Fruit fly (Drosophila melanogaster) whole organism, wandering third instar larva: ENCODE data around the gene CG16815.

Source experiments
- Abd-B ChIP-seq: fragments of >200 bp; optimal IDR thresholded peaks from 2 replicates; lab custom pipeline; 2017; ENCODE audit warnings: missing biosample characterization, missing genetic modification characterization
- CG9705 ChIP-seq: fragments of 200-800 bp; sonication (Bioruptor generic); optimal IDR thresholded peaks from 2 replicates; lab custom pipeline; 2018; ENCODE audit warnings: missing biosample characterization, mild to moderate bottlenecking, missing genetic modification characterization
- Dfd ChIP-seq: fragments of >200 bp; optimal IDR thresholded peaks from 2 replicates; lab custom pipeline; 2017; ENCODE audit warnings: missing biosample characterization, missing genetic modification characterization
- GATAd ChIP-seq: sonication (Bioruptor generic); optimal IDR thresholded peaks from 2 replicates; lab custom pipeline; 2016; ENCODE audit warnings: missing biosample characterization, missing genetic modification characterization
- HLH106 ChIP-seq: fragments of 200-800 bp; optimal IDR thresholded peaks from 3 replicates; lab custom pipeline; 2019; ENCODE audit warnings: missing biosample characterization, mild to moderate bottlenecking, missing genetic modification characterization, moderate library complexity
- Hnf4 ChIP-seq: fragments of 200-800 bp; sonication (Bioruptor generic); optimal IDR thresholded peaks from 2 replicates; lab custom pipeline; 2016; ENCODE audit warnings: missing biosample characterization, mild to moderate bottlenecking, missing genetic modification characterization
- Hr78 ChIP-seq: fragments of >200 bp; optimal IDR thresholded peaks from 2 replicates; lab custom pipeline; 2017; ENCODE audit warnings: missing biosample characterization, missing genetic modification characterization
- Hr83 ChIP-seq: fragments of 200-300 bp; sonication (Bioruptor generic); optimal IDR thresholded peaks from 2 replicates; lab custom pipeline; 2016; ENCODE audit warnings: missing biosample characterization, mild to moderate bottlenecking, missing genetic modification characterization, moderate library complexity; ENCODE audit not compliant: poor library complexity, severe bottlenecking
- Jra ChIP-seq: sonication (Bioruptor generic); optimal IDR thresholded peaks from 2 replicates; lab custom pipeline; 2016; ENCODE audit warnings: missing biosample characterization, missing genetic modification characterization
- Myc ChIP-seq: fragments of >200 bp; optimal IDR thresholded peaks from 2 replicates; lab custom pipeline; 2017
- OdsH ChIP-seq: fragments of 200-800 bp; sonication (Bioruptor generic); optimal IDR thresholded peaks from 2 replicates; lab custom pipeline; 2016; ENCODE audit warnings: missing biosample characterization, mild to moderate bottlenecking, missing genetic modification characterization
- Sp1 ChIP-seq: fragments of 200-800 bp; sonication (Bioruptor generic); optimal IDR thresholded peaks from 3 replicates; lab custom pipeline; 2019; ENCODE audit warnings: missing biosample characterization, mild to moderate bottlenecking, missing genetic modification characterization, moderate library complexity
- Vsx2 ChIP-seq: fragments of 200-300, 225-300 bp; sonication (Bioruptor generic); optimal IDR thresholded peaks from 2 replicates; lab custom pipeline; 2018; ENCODE audit warnings: missing biosample characterization, missing genetic modification characterization; ENCODE audit not compliant: partially characterized antibody
- br ChIP-seq: fragments of 200-800 bp; sonication (Bioruptor generic); optimal IDR thresholded peaks from 2 replicates; lab custom pipeline; 2016; ENCODE audit warnings: missing biosample characterization, missing genetic modification characterization
- brk ChIP-seq: fragments of 200-800 bp; sonication (Bioruptor generic); optimal IDR thresholded peaks from 2 replicates; lab custom pipeline; 2016; ENCODE audit warnings: missing biosample characterization, mild to moderate bottlenecking, missing genetic modification characterization
- dl ChIP-seq, 2 experiments: fragments of 175-275, 200-275 bp in 1 of 2; fragments of 200-275 bp in 1 of 2; sonication (Bioruptor generic); optimal IDR thresholded peaks; lab custom pipeline; 2018; ENCODE audit warnings: mild to moderate bottlenecking in 2 of 2, missing biosample characterization in 2 of 2, missing genetic modification characterization in 2 of 2, moderate library complexity in 2 of 2; ENCODE audit not compliant: partially characterized antibody in 2 of 2, insufficient read depth in 1 of 2
- dsf ChIP-seq: sonication (Bioruptor generic); optimal IDR thresholded peaks from 2 replicates; lab custom pipeline; 2016; ENCODE audit warnings: missing biosample characterization, missing genetic modification characterization, borderline replicate concordance
- ey ChIP-seq: fragments of 200-800 bp; sonication (Bioruptor generic); optimal IDR thresholded peaks from 2 replicates; lab custom pipeline; 2016; ENCODE audit warnings: missing biosample characterization, missing genetic modification characterization
- foxo ChIP-seq, 2 experiments: fragments of 200-800 bp; sonication (Bioruptor generic); optimal IDR thresholded peaks; 2 replicates in 1 of 2; 3 replicates in 1 of 2; lab custom pipeline; 2016 to 2017; ENCODE audit warnings: missing biosample characterization in 2 of 2, missing genetic modification characterization in 2 of 2
- fru ChIP-seq: fragments of 200-800 bp; sonication (Bioruptor generic); optimal IDR thresholded peaks from 3 replicates; lab custom pipeline; 2016; ENCODE audit warnings: missing biosample characterization, mild to moderate bottlenecking, missing genetic modification characterization
- h ChIP-seq: fragments of 200-800 bp; sonication (Bioruptor generic); optimal IDR thresholded peaks from 3 replicates; lab custom pipeline; 2016; ENCODE audit warnings: missing biosample characterization, mild to moderate bottlenecking, missing genetic modification characterization
- pan ChIP-seq: fragments of >200 bp; optimal IDR thresholded peaks from 2 replicates; lab custom pipeline; 2017
- psq ChIP-seq: fragments of 200-800 bp; sonication (Bioruptor generic); optimal IDR thresholded peaks from 3 replicates; lab custom pipeline; 2017; ENCODE audit warnings: missing biosample characterization, mild to moderate bottlenecking, missing genetic modification characterization, moderate library complexity
- rgr ChIP-seq: fragments of 200-800 bp; sonication (Bioruptor generic); optimal IDR thresholded peaks from 3 replicates; lab custom pipeline; 2016; ENCODE audit warnings: missing biosample characterization, mild to moderate bottlenecking, missing genetic modification characterization
- sv ChIP-seq: fragments of 200-800 bp; sonication (Bioruptor generic); optimal IDR thresholded peaks from 3 replicates; lab custom pipeline; 2016; ENCODE audit warnings: missing biosample characterization, missing genetic modification characterization
- tai ChIP-seq: sonication (Bioruptor generic); optimal IDR thresholded peaks from 2 replicates; lab custom pipeline; 2016; ENCODE audit warnings: missing biosample characterization, missing genetic modification characterization
- usp ChIP-seq: fragments of >200 bp; optimal IDR thresholded peaks from 2 replicates; lab custom pipeline; 2017; ENCODE audit warnings: missing biosample characterization, missing genetic modification characterization

CG16815 gene

DNA sequence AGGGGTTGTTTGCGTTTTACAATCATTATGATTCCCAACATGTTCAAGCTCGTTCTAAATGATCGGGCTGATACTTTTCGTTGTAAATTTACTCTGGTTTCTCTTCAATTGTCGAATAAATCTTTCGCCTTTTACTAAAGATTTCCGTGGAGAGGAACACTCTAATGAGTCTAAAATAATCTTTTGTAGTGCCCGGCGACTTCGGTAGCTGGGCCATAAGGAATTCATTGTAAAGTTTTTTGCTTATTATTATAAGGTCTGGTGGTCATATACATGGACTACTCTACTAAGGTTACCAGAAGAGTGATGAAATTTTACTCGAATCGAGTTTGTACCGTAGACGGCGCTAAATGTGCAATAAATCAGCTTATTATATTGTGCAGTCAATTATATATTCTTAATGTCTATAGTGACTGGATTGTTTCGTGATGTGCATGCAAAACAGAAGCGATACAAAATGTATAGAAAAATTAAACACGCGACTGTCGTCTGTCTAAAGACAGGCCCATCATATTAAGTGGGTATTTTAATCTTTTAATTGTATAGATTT lies 15.2 kb downstream of the CG16815 start:
- TF ChIP-seq Vsx2 (GFP tag; lab: Kevin White, UChicago) (no peak), Sp1 (no peak), Abd-B (GFP tag; lab: Kevin White, UChicago) (no peak), brk (GFP tag; lab: Kevin White, UChicago) (no peak), Hr78 (GFP tag; lab: Kevin White, UChicago) (no peak), dsf (GFP tag; lab: Kevin White, UChicago) (no peak), Myc (lab: Kevin White, UChicago) (no peak), tai (GFP tag; lab: Kevin White, UChicago) (no peak), sv (GFP tag; lab: Kevin White, UChicago) (no peak), br (GFP tag; lab: Kevin White, UChicago) (no peak), Hnf4 (GFP tag; lab: Kevin White, UChicago) (no peak), GATAd (GFP tag; lab: Kevin White, UChicago) (no peak)

DNA sequence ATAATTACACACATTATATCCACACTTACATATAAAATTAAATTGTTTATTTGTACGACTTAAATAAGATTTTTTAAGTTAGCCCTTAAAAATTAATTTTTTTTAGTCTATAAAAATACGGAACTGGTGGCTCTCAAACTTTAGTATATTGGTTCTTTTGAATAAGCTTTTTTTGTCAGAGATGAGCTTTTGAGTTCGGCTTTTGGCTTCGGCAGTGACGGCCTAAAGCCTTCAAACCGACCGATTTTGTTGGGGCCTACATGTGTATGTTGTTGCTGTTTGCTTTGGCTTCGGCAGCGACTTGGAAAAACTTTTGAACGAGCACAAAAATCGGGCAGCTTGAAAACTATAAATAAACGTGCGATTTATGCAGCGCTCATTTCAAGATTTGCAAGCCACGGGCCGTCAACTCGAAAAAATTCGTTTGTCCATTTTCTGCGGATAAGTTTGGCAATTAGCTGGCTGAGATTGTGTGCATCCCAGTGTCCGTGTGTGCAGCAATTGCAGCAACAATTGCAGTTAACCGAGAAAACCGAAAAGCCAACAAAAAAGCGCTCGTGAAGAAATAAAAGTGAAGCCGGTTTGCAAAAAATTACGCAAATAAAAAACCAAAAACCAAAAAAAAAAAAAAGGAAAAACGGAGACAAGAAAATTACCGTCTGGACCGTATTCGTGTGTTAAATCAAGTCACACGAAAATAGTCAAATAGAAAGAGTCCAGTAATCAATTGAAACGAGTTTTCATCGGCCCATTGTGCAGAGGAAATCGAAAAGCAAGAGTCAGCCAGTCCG lies 16.4 kb downstream of the CG16815 start, which contains the start of gene CG16820:
CG16820 (plus strand) TSS at position 378 of the 791 bp plus-strand sequence.
- TF ChIP-seq tai (GFP tag; lab: Kevin White, UChicago) = no peak
- TF ChIP-seq rgr (GFP tag; lab: Kevin White, UChicago) = no peak
- TF ChIP-seq foxo (GFP tag; optimal IDR thresholded peaks at IDR 0.05; lab: Kevin White, UChicago) = no peak
- TF ChIP-seq HLH106 (tag; lab: Kevin White, UChicago) = no peak
- TF ChIP-seq psq (GFP tag; lab: Kevin White, UChicago) = no peak
- no peak for TF ChIP-seq Hr83 (GFP tag; lab: Kevin White, UChicago)
- no peak for TF ChIP-seq fru (GFP tag; lab: Kevin White, UChicago)
- TF ChIP-seq Dfd = no peak
- no peak for TF ChIP-seq Jra (GFP tag; lab: Kevin White, UChicago)
- TF ChIP-seq CG9705 (GFP tag; lab: Kevin White, UChicago) = no peak
- no peak for TF ChIP-seq Abd-B (GFP tag; lab: Kevin White, UChicago)
- no peak for TF ChIP-seq pan (lab: Kevin White, UChicago)
- no peak for TF ChIP-seq usp (GFP tag; lab: Kevin White, UChicago)
- no peak for TF ChIP-seq Hnf4 (GFP tag; lab: Kevin White, UChicago)
- TF ChIP-seq Vsx2 (GFP tag; lab: Kevin White, UChicago) = no peak
- TF ChIP-seq br (GFP tag; lab: Kevin White, UChicago) = no peak
- TF ChIP-seq h (GFP tag; lab: Kevin White, UChicago) = no peak
- no peak for TF ChIP-seq OdsH (GFP tag; lab: Kevin White, UChicago)
- TF ChIP-seq dl (GFP tag; optimal IDR thresholded peaks at IDR 0.05; lab: Kevin White, UChicago; ENCODE audit: insufficient read depth in 1 of 2, partially characterized antibody in 2 of 2) = no peak

DNA sequence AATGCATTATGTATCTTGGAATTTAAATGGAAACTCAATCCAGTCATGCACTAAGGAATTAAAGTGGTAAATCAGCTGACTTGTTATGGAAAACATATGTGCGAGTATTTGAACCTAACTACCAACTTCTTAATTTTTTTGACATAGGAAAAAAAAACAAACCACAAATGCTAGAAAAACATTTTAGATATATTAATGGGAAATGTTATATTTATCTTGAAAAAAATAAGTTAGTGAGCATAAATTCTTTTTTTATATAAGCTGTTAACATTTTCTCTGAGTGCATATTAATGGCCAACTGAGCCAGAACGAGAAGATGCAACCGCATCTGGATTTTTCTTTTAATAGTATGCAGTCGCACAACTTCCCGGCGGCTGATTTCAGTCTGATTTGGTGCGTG lies 21.5 kb downstream of the CG16815 start:
- TF ChIP-seq Sp1 (no peak), brk (GFP tag; lab: Kevin White, UChicago) (no peak)
- TF ChIP-seq, all 38 proteins: peak for 0

DNA sequence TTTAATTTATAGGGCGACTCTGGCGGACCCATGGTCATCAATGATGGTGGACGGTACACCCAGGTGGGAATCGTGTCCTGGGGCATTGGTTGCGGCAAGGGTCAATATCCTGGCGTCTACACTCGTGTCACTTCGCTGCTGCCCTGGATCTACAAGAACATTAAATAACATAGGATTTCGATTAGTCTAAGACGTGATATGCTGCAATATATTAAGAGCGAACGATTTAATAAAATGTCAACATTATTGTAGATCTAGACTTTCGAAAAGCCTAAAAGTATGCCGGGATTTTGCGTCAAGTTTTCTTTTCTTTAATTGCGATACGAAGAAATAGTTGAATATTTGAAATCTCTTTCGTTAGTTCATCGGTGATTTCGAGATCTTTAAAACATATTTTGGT lies 27.5 kb downstream of the CG16815 start, which contains the start of gene Naa20B:
Naa20B (plus strand) TSS at position 301 of the 400 bp plus-strand sequence.
- TF ChIP-seq psq (GFP tag; lab: Kevin White, UChicago) = no peak
- no peak for TF ChIP-seq br (GFP tag; lab: Kevin White, UChicago)
- TF ChIP-seq CG9705 (GFP tag; lab: Kevin White, UChicago) = no peak
- TF ChIP-seq ey (GFP tag; lab: Kevin White, UChicago) = no peak
- no peak for TF ChIP-seq Jra (GFP tag; lab: Kevin White, UChicago)
- no peak for TF ChIP-seq Myc (lab: Kevin White, UChicago)
- TF ChIP-seq OdsH (GFP tag; lab: Kevin White, UChicago) = no peak

DNA sequence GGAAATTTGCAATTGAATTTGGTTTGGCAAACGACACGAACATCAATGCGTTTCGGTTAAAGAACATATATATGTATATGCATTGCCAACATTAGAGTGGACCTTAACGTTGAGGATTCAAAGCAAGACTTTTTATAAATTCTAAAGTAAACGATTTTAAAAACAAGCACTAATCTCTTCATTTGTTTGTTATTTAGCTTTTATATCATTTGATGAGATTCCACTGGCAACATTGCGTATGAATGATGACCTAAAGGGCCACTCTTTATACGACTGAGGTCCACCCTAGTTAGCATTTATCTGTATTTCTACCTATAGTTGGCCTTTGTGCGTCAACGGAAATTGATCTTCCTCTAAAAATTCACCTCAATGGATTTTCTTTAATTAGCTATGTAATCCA lies 29.1 kb downstream of the CG16815 start:
- no peak for TF ChIP-seq dsf (GFP tag; lab: Kevin White, UChicago)
